Worm (Caenorhabditis elegans) whole organism, L2 larva: ENCODE data around the gene K08D9.6.

ENCODE experiments used
- ceh-16 ChIP-seq: fragments of 150-350 bp; optimal IDR thresholded peaks from 2 replicates; lab custom pipeline; 2014; ENCODE audit warnings: missing biosample characterization, missing genetic modification characterization
- egl-27 ChIP-seq: sonication (generic microtip); optimal IDR thresholded peaks from 3 replicates; lab custom pipeline; 2017; ENCODE audit warnings: missing biosample characterization, missing genetic modification reagents, missing genetic modification characterization
- lin-13 ChIP-seq: fragments of 150-350 bp; optimal IDR thresholded peaks from 2 replicates; lab custom pipeline; 2014; ENCODE audit warnings: missing biosample characterization, missing genetic modification reagents, missing genetic modification characterization
- nhr-237 ChIP-seq: fragments of 150-350 bp; optimal IDR thresholded peaks from 2 replicates; lab custom pipeline; 2014; ENCODE audit warnings: missing biosample characterization, missing genetic modification characterization
- unc-62 ChIP-seq: fragments of 150-350 bp; optimal IDR thresholded peaks from 2 replicates; lab custom pipeline; 2014; ENCODE audit warnings: missing biosample characterization, missing genetic modification reagents, missing genetic modification characterization
- zag-1 ChIP-seq: fragments of 150-350 bp; optimal IDR thresholded peaks from 2 replicates; lab custom pipeline; 2014; ENCODE audit warnings: missing biosample characterization, missing genetic modification characterization
- ztf-4 ChIP-seq: fragments of 150-350 bp; optimal IDR thresholded peaks from 2 replicates; lab custom pipeline; 2014; ENCODE audit warnings: missing biosample characterization, missing genetic modification characterization

ce11 chrV:3278101-3278639, 43.4 kb upstream of the K08D9.6 start, which contains the start of gene fbxa-64:
- TF ChIP-seq zag-1 (tag; lab: Kevin White, UChicago), result no peak
- TF ChIP-seq nhr-237 (tag; lab: Kevin White, UChicago), result no peak
- no peak for TF ChIP-seq unc-62
- TF ChIP-seq egl-27 (tag; lab: Kevin White, UChicago), result no peak
- no peak for TF ChIP-seq lin-13 (GFP tag; lab: Kevin White, UChicago)
- no peak for TF ChIP-seq ceh-16
- TF ChIP-seq ztf-4 (tag; lab: Kevin White, UChicago), result no peak
